Worm (Caenorhabditis elegans): ENCODE measurements around the gene Y102A11A.2.

Gene Y102A11A.2

ce11 chrX:1996014-1996413 is 30.4 kb upstream of the Y102A11A.2 start:
- TF ChIP-seq unc-42 (tag; optimal IDR thresholded peaks at IDR 0.05): peak; percentile 14
- TF ChIP-seq sox-2 (GFP tag; IDR thresholded peaks at IDR 0.05): peak; percentile 90
- TF ChIP-seq hlh-8 (tag; optimal IDR thresholded peaks at IDR 0.05): peak; percentile 27
- peak; percentile 1 for TF ChIP-seq ceh-31 (tag; optimal IDR thresholded peaks at IDR 0.05)

ce11 chrX:1997934-1998333 is 28.5 kb upstream of the Y102A11A.2 start, which contains the start of gene Y40A1A.3:
Y40A1A.3 (minus strand) TSS chrX:1998034.
- TF ChIP-seq hlh-30 (tag; optimal IDR thresholded peaks at IDR 0.05; ENCODE audit: insufficient read depth) (no peak), npax-4 (tag; optimal IDR thresholded peaks at IDR 0.05) (no peak), unc-55 (GFP tag; optimal IDR thresholded peaks at IDR 0.05) (no peak), che-1 (tag; optimal IDR thresholded peaks at IDR 0.05) (no peak)

DNA sequence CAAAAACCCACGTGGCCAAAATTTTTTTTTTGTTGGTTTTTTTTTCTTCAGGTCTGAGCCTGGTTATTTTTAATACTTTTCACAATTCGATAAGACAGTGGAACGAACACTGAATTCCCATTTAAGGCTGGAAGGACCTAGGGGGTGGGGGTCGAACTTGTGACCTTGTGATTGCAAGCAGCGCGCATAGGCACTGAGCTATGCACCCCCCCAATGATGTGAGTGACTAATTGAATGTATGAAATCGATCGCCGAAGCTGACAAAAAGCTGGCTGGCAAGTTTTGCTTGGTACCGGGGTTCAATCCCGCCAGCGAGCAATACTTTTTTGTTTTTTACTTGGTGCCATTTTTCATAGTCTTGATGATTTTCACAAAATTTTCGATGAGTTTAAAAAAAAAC is 27.6 kb upstream of the Y102A11A.2 start:
- no peak for TF ChIP-seq pax-1 (tag; optimal IDR thresholded peaks at IDR 0.05)
- TF ChIP-seq hlh-8 (tag; optimal IDR thresholded peaks at IDR 0.05): no peak
- no peak for TF ChIP-seq rnt-1 (tag; optimal IDR thresholded peaks at IDR 0.05)
- no peak for TF ChIP-seq hlh-13 (GFP tag; optimal IDR thresholded peaks at IDR 0.05)
- TF ChIP-seq ama-1 (optimal IDR thresholded peaks at IDR 0.05): no peak
- TF ChIP-seq pag-3 (tag; optimal IDR thresholded peaks at IDR 0.05; ENCODE audit: borderline replicate concordance): no peak
- no peak for TF ChIP-seq mec-3 (tag; optimal IDR thresholded peaks at IDR 0.05; ENCODE audit: borderline replicate concordance)
- no peak for TF ChIP-seq Y22D7AL.16 (tag; optimal IDR thresholded peaks at IDR 0.05)
- no peak for TF ChIP-seq K09A11.1 (tag; optimal IDR thresholded peaks at IDR 0.05; ENCODE audit: insufficient read depth)
- no peak for TF ChIP-seq che-1 (tag; optimal IDR thresholded peaks at IDR 0.05)
- TF ChIP-seq hlh-6 (tag; optimal IDR thresholded peaks at IDR 0.05): no peak
- no peak for TF ChIP-seq ceh-19 (GFP tag; optimal IDR thresholded peaks at IDR 0.05)
- TF ChIP-seq madf-2 (tag; optimal IDR thresholded peaks at IDR 0.05): no peak
- no peak for TF ChIP-seq dve-1 (tag; optimal IDR thresholded peaks at IDR 0.05)
- TF ChIP-seq C38D4.7 (GFP tag; optimal IDR thresholded peaks at IDR 0.05): no peak
- no peak for TF ChIP-seq T23F11.4 (GFP tag; optimal IDR thresholded peaks at IDR 0.05)
- no peak for TF ChIP-seq elt-2 (tag; optimal IDR thresholded peaks at IDR 0.05)
- TF ChIP-seq npax-4 (tag; optimal IDR thresholded peaks at IDR 0.05): no peak

ce11 chrX:2000517-2000916 is 25.9 kb upstream of the Y102A11A.2 start:
- TF ChIP-seq fkh-10 (GFP tag; optimal IDR thresholded peaks at IDR 0.05) (no peak), nhr-232 (tag; optimal IDR thresholded peaks at IDR 0.05) (no peak), dve-1 (tag; optimal IDR thresholded peaks at IDR 0.05) (no peak), C08G9.2 (tag; optimal IDR thresholded peaks at IDR 0.05) (no peak), tbx-7 (tag; optimal IDR thresholded peaks at IDR 0.05) (no peak), lim-6 (tag; optimal IDR thresholded peaks at IDR 0.05) (no peak), ceh-9 (tag; optimal IDR thresholded peaks at IDR 0.05) (no peak), pqm-1 (tag; optimal IDR thresholded peaks at IDR 0.05) (no peak), unc-42 (tag; optimal IDR thresholded peaks at IDR 0.05) (no peak)

- TF ChIP-seq ceh-14 (tag; optimal IDR thresholded peaks at IDR 0.05) (peak; percentile 17), sox-4 (tag; optimal IDR thresholded peaks at IDR 0.05) (no peak)
Observed at ce11 chrX:2012491-2013201, 13.8 kb upstream of the Y102A11A.2 start, which contains the start of gene Y102A11A.9. Y102A11A.9 (plus strand) TSS chrX:2013151.

ce11 chrX:2013912-2014311 is 12.5 kb upstream of the Y102A11A.2 start:
- TF ChIP-seq fax-1 (tag; optimal IDR thresholded peaks at IDR 0.05) (no peak), hlh-8 (tag; optimal IDR thresholded peaks at IDR 0.05) (no peak), ets-4 (tag; optimal IDR thresholded peaks at IDR 0.05) (no peak), ceh-2 (tag; optimal IDR thresholded peaks at IDR 0.05) (no peak), sdc-2 (tag; optimal IDR thresholded peaks at IDR 0.05) (no peak), tbx-2 (tag; optimal IDR thresholded peaks at IDR 0.05) (no peak), pax-1 (tag; optimal IDR thresholded peaks at IDR 0.05) (no peak), ceh-45 (GFP tag; IDR thresholded peaks at IDR 0.05) (no peak), C38D4.7 (GFP tag; optimal IDR thresholded peaks at IDR 0.05) (no peak), elt-4 (tag; optimal IDR thresholded peaks at IDR 0.05) (no peak)

Measured in whole organism, late embryonic.